Worm (Caenorhabditis elegans) whole organism, L4/young adult: ENCODE data around the gene fbxc-51.
"Not testable (repeated sequence)": the region's sequence is repeated elsewhere in the genome, so short reads cannot be mapped to it uniquely, and the experiment has no call there.

Experiments used
- W03F9.2 ChIP-seq: fragments of 150-350 bp; optimal IDR thresholded peaks from 2 replicates; lab custom pipeline; 2014; ENCODE audit warnings: missing biosample characterization, missing genetic modification characterization
- dao-5 ChIP-seq: sonication (generic microtip); optimal IDR thresholded peaks from 2 replicates; lab custom pipeline; 2016; ENCODE audit warnings: missing genotype, missing genetic modification characterization, moderate library complexity, missing compliant biosample characterization
- him-1 ChIP-seq: sonication (generic microtip); optimal IDR thresholded peaks from 2 replicates; lab custom pipeline; 2016; ENCODE audit warnings: missing genotype, missing genetic modification reagents, missing genetic modification characterization, missing compliant biosample characterization

- TF ChIP-seq him-1 (tag; lab: Kevin White, UChicago); W03F9.2 (tag; lab: Kevin White, UChicago); dao-5: not testable (repeated sequence)
These were observed 18.0 kb upstream of the fbxc-51 start, which contains the start of gene F28A10.5 for ce11 chrII:850567-850966.
